Fruit fly (Drosophila melanogaster): Measurements from ENCODE around the gene CG32413.

Gene CG32413

dm6 chr3L:5902189-5902765, 1.6 kb downstream of the CG32413 start, which contains the start of gene QC:
QC (minus strand) TSS chr3L:5902456.
- TF ChIP-seq Vsx2 (GFP tag; optimal IDR thresholded peaks at IDR 0.05; ENCODE audit: partially characterized antibody) (peak; percentile 21), brk (GFP tag; optimal IDR thresholded peaks at IDR 0.05) (no peak), Rel (GFP tag; optimal IDR thresholded peaks at IDR 0.05) (no peak), Rel (tag; optimal IDR thresholded peaks at IDR 0.05) (peak; percentile 45), Mio (GFP tag; optimal IDR thresholded peaks at IDR 0.05) (no peak), CG9705 (GFP tag; optimal IDR thresholded peaks at IDR 0.05) (no peak), Hnf4 (GFP tag; optimal IDR thresholded peaks at IDR 0.05) (no peak), HLH106 (tag; optimal IDR thresholded peaks at IDR 0.05) (no peak), GATAd (GFP tag; optimal IDR thresholded peaks at IDR 0.05) (no peak)

- TF ChIP-seq dmrt93B (GFP tag; optimal IDR thresholded peaks at IDR 0.05) (no peak), Myc (optimal IDR thresholded peaks at IDR 0.05) (peak; percentile 64)
Observed at dm6 chr3L:5899305-5899704, 4.5 kb downstream of the CG32413 start, which contains the start of gene CG32409. CG32409 (plus strand) TSS chr3L:5899528.

- no peak for TF ChIP-seq Myc (optimal IDR thresholded peaks at IDR 0.05)
- no peak for TF ChIP-seq ey (GFP tag; optimal IDR thresholded peaks at IDR 0.05)
- TF ChIP-seq Rel (GFP tag; optimal IDR thresholded peaks at IDR 0.05), result no peak
- TF ChIP-seq Rel (tag; optimal IDR thresholded peaks at IDR 0.05), result no peak
- no peak for TF ChIP-seq dsf (GFP tag; optimal IDR thresholded peaks at IDR 0.05; ENCODE audit: borderline replicate concordance)
- no peak for TF ChIP-seq Abd-B (GFP tag; optimal IDR thresholded peaks at IDR 0.05)
- TF ChIP-seq CG32264 (GFP tag; optimal IDR thresholded peaks at IDR 0.05), result no peak
- TF ChIP-seq Dfd (GFP tag; optimal IDR thresholded peaks at IDR 0.05), result no peak
- TF ChIP-seq OdsH (GFP tag; optimal IDR thresholded peaks at IDR 0.05), result no peak
- TF ChIP-seq woc (GFP tag; optimal IDR thresholded peaks at IDR 0.05), result no peak
- no peak for TF ChIP-seq rgr (GFP tag; optimal IDR thresholded peaks at IDR 0.05)
Observed at dm6 chr3L:5897228-5897688, 6.6 kb downstream of the CG32413 start, which contains the start of the genes PolE2 and CG5592. PolE2 (minus strand) TSS chr3L:5897435. CG5592 (plus strand) TSS chr3L:5897638.

dm6 chr3L:5893063-5893462, 10.8 kb downstream of the CG32413 start:
- TF ChIP-seq OdsH (GFP tag; optimal IDR thresholded peaks at IDR 0.05), result no peak
- TF ChIP-seq ey (GFP tag; optimal IDR thresholded peaks at IDR 0.05), result no peak
- TF ChIP-seq Rel (GFP tag; optimal IDR thresholded peaks at IDR 0.05), result no peak
- no peak for TF ChIP-seq Rel (tag; optimal IDR thresholded peaks at IDR 0.05)
- no peak for TF ChIP-seq Dif (GFP tag; optimal IDR thresholded peaks at IDR 0.05; ENCODE audit: partially characterized antibody)
- no peak for TF ChIP-seq lola (GFP tag; optimal IDR thresholded peaks at IDR 0.05)

- TF ChIP-seq CrebA (GFP tag; optimal IDR thresholded peaks at IDR 0.05; ENCODE audit: borderline replicate concordance), result no peak
- TF ChIP-seq pan (optimal IDR thresholded peaks at IDR 0.05), result no peak
- no peak for TF ChIP-seq Mio (GFP tag; optimal IDR thresholded peaks at IDR 0.05)
- no peak for TF ChIP-seq br (GFP tag; optimal IDR thresholded peaks at IDR 0.05)
- no peak for TF ChIP-seq N (GFP tag; optimal IDR thresholded peaks at IDR 0.05)
- no peak for TF ChIP-seq Sp1 (GFP tag; optimal IDR thresholded peaks at IDR 0.05)
- no peak for TF ChIP-seq Rel (GFP tag; optimal IDR thresholded peaks at IDR 0.05)
- no peak for TF ChIP-seq Rel (tag; optimal IDR thresholded peaks at IDR 0.05)
- TF ChIP-seq psq (GFP tag; optimal IDR thresholded peaks at IDR 0.05), result no peak
- TF ChIP-seq lola (GFP tag; optimal IDR thresholded peaks at IDR 0.05), result no peak
- no peak for TF ChIP-seq foxo (GFP tag; optimal IDR thresholded peaks at IDR 0.05)
- TF ChIP-seq jim (GFP tag; optimal IDR thresholded peaks at IDR 0.05), result no peak
- TF ChIP-seq Abd-B (GFP tag; optimal IDR thresholded peaks at IDR 0.05), result no peak
- no peak for TF ChIP-seq CG9705 (GFP tag; optimal IDR thresholded peaks at IDR 0.05)
- TF ChIP-seq GATAd (GFP tag; optimal IDR thresholded peaks at IDR 0.05), result no peak
- no peak for TF ChIP-seq Hr78 (GFP tag; optimal IDR thresholded peaks at IDR 0.05)
- TF ChIP-seq Dif (GFP tag; optimal IDR thresholded peaks at IDR 0.05; ENCODE audit: partially characterized antibody), result no peak
- no peak for TF ChIP-seq Hnf4 (GFP tag; optimal IDR thresholded peaks at IDR 0.05)
- TF ChIP-seq dl (GFP tag; optimal IDR thresholded peaks at IDR 0.05; ENCODE audit: insufficient read depth in 1 of 2, partially characterized antibody in 2 of 2), result no peak
Observed at dm6 chr3L:5891812-5892211, 12.0 kb downstream of the CG32413 start.

All from whole organism, wandering third instar larva.